Fruit fly (Drosophila melanogaster) ovary, adult (tissue): ENCODE results near the gene Prosalpha6.

Source experiments
- CG17801 ChIP-seq: fragments of 200-800 bp; optimal IDR thresholded peaks from 2 replicates; lab custom pipeline; 2019; ENCODE audit warnings: missing biosample characterization, mild to moderate bottlenecking, missing genetic modification characterization, moderate library complexity; ENCODE audit not compliant: partially characterized antibody

The Prosalpha6 gene

dm6 chr2L:10222550-10223231, 1.5 kb downstream of the Prosalpha6 start, which contains the start of gene Bcs1:
Gene Bcs1 (plus strand): TSS chr2L:10222657.
- no peak for TF ChIP-seq CG17801 (GFP tag; lab: Kevin White, UChicago)

- no peak for TF ChIP-seq CG17801 (GFP tag; lab: Kevin White, UChicago)
Observed at dm6 chr2L:10226213-10226723, 5.1 kb downstream of the Prosalpha6 start.

- no peak for TF ChIP-seq CG17801 (GFP tag; lab: Kevin White, UChicago)
Observed at dm6 chr2L:10226724-10227407, 5.7 kb downstream of the Prosalpha6 start, which contains the start of gene CG5708. Gene CG5708 (minus strand): TSS chr2L:10226808.

- no peak for TF ChIP-seq CG17801 (GFP tag; lab: Kevin White, UChicago)
Observed at dm6 chr2L:10230455-10230854, 9.3 kb downstream of the Prosalpha6 start.

dm6 chr2L:10231092-10231494, 9.9 kb downstream of the Prosalpha6 start:
- no peak for TF ChIP-seq CG17801 (GFP tag; lab: Kevin White, UChicago)

dm6 chr2L:10231510-10231909, 10.4 kb downstream of the Prosalpha6 start, which contains the start of gene ova:
Gene ova (minus strand): TSS chr2L:10231692.
- TF ChIP-seq CG17801 (GFP tag; lab: Kevin White, UChicago), result no peak

dm6 chr2L:10232152-10232816, 11.1 kb downstream of the Prosalpha6 start, which contains the start of gene eEF1delta:
Gene eEF1delta (plus strand): TSS chr2L:10232507.
- TF ChIP-seq CG17801 (GFP tag; lab: Kevin White, UChicago), result no peak

- no peak for TF ChIP-seq CG17801 (GFP tag; lab: Kevin White, UChicago)
Observed at dm6 chr2L:10232827-10233226, 11.7 kb downstream of the Prosalpha6 start.

- TF ChIP-seq CG17801 (GFP tag; lab: Kevin White, UChicago), result no peak
Observed at dm6 chr2L:10237725-10238446, 16.7 kb downstream of the Prosalpha6 start, which contains the start of gene mthl15. Gene mthl15 (minus strand): TSS chr2L:10238317.

- TF ChIP-seq CG17801 (GFP tag; lab: Kevin White, UChicago), result peak; percentile 26
Observed at dm6 chr2L:10238726-10239652, 17.8 kb downstream of the Prosalpha6 start, which contains the start of gene me31B. Gene me31B (plus strand): TSS chr2L:10239341.

dm6 chr2L:10246785-10247190, 25.6 kb downstream of the Prosalpha6 start, which contains the start of gene chico:
Gene chico (minus strand): TSS chr2L:10247078.
- TF ChIP-seq CG17801 (GFP tag; lab: Kevin White, UChicago), result no peak

- no peak for TF ChIP-seq CG17801 (GFP tag; lab: Kevin White, UChicago)
Observed at dm6 chr2L:10249655-10250202, 28.6 kb downstream of the Prosalpha6 start.

- TF ChIP-seq CG17801 (GFP tag; lab: Kevin White, UChicago), result peak; percentile 51
Observed at dm6 chr2L:10250441-10250847, 29.3 kb downstream of the Prosalpha6 start, which contains the start of the genes bsk and CG31717. Gene bsk (minus strand): TSS chr2L:10250501. Gene CG31717 (plus strand): TSS chr2L:10250737.
